Worm (Caenorhabditis elegans): ENCODE data around the gene clec-4.

ce11 chrII:12620764-12621163 is 39.9 kb upstream of the clec-4 start, which contains the start of gene nspe-1:
- TF ChIP-seq egrh-3 (GFP tag; IDR thresholded peaks at IDR 0.05) = no peak
- no peak for TF ChIP-seq unc-62 (GFP tag; optimal IDR thresholded peaks at IDR 0.05)
- TF ChIP-seq dpl-1 (GFP tag; optimal IDR thresholded peaks at IDR 0.05) = no peak
- TF ChIP-seq B0261.1 (tag; optimal IDR thresholded peaks at IDR 0.05) = no peak
- TF ChIP-seq madf-8 (GFP tag; conservative IDR thresholded peaks at IDR 0.05) = no peak
- no peak for TF ChIP-seq C06A6.2 (GFP tag; conservative IDR thresholded peaks at IDR 0.05)
- TF ChIP-seq B0019.2 (GFP tag; conservative IDR thresholded peaks at IDR 0.05) = no peak
- TF ChIP-seq pha-4 (tag; optimal IDR thresholded peaks at IDR 0.05) = no peak
- no peak for TF ChIP-seq unc-130 (GFP tag; optimal IDR thresholded peaks at IDR 0.05)
- TF ChIP-seq tbp1 (GFP tag; optimal IDR thresholded peaks at IDR 0.05) = no peak
- no peak for TF ChIP-seq lir-1 (GFP tag; conservative IDR thresholded peaks at IDR 0.05)
- no peak for TF ChIP-seq lin-40 (tag; optimal IDR thresholded peaks at IDR 0.05)
- no peak for TF ChIP-seq B0336.3 (GFP tag; IDR thresholded peaks at IDR 0.05)
- no peak for TF ChIP-seq hlh-26 (GFP tag; conservative IDR thresholded peaks at IDR 0.05)

All from whole organism, young adult.